Fruit fly (Drosophila melanogaster): ENCODE data around the gene yip7.

yip7 gene

DNA sequence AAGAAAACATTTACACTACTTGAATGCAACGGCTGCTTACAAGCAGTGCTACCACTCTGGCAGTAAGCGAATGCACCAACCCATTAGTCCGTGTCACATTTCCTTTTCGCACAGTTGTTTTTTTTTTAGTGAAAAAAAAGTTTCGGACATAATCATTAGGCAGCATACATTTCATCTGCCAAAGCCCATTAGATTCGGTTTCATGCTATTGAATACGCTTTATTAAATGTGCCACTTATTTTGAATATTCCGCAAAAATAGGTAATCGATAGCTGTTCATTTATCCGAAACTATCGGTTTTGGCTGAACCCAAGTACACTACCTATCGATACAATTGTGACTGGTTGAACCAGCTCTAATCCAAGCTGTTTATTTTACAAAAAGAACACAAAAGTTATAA, 19.8 kb downstream of the yip7 start, which contains the start of gene tant:
Gene tant, plus strand, starts transcription at position 334 of the 400 bp plus-strand sequence.
- no peak for TF ChIP-seq CG3065 (GFP tag; optimal IDR thresholded peaks at IDR 0.05)
- peak; percentile 44 for TF ChIP-seq phol (tag; optimal IDR thresholded peaks at IDR 0.05)
- TF ChIP-seq unc-4 (GFP tag; IDR thresholded peaks at IDR 0.05; ENCODE audit: partially characterized antibody), result peak; percentile 86
- peak; percentile 7 to 33 for TF ChIP-seq tll (GFP tag; optimal IDR thresholded peaks at IDR 0.05)
- TF ChIP-seq CG10543 (GFP tag; optimal IDR thresholded peaks at IDR 0.05), result no peak
- TF ChIP-seq dmrt11E (tag; optimal IDR thresholded peaks at IDR 0.05), result no peak
- peak; percentile 16 for TF ChIP-seq CG2120 (GFP tag; optimal IDR thresholded peaks at IDR 0.05)
- TF ChIP-seq yki (optimal IDR thresholded peaks at IDR 0.05), result peak; percentile 55
- TF ChIP-seq CG42726 (GFP tag; IDR thresholded peaks at IDR 0.05; ENCODE audit: partially characterized antibody), result peak; percentile 74; the same call in 1 of the 2 replicates
- no peak for TF ChIP-seq Fer2 (tag; optimal IDR thresholded peaks at IDR 0.05)
- peak; percentile 36 for TF ChIP-seq CG8290 (GFP tag; optimal IDR thresholded peaks at IDR 0.05)
- no peak for TF ChIP-seq CG8290 (tag; optimal IDR thresholded peaks at IDR 0.05)
- no peak for TF ChIP-seq CG8388 (GFP tag; optimal IDR thresholded peaks at IDR 0.05)
- TF ChIP-seq Lpt (GFP tag; optimal IDR thresholded peaks at IDR 0.05), result no peak
- no peak for TF ChIP-seq CG5180 (GFP tag; optimal IDR thresholded peaks at IDR 0.05)
- peak; percentile 76 for TF ChIP-seq pzg (GFP tag; optimal IDR thresholded peaks at IDR 0.05)
- TF ChIP-seq fd96Cb (tag; optimal IDR thresholded peaks at IDR 0.05), result no peak
- no peak for TF ChIP-seq en (GFP tag; optimal IDR thresholded peaks at IDR 0.05)
- peak; percentile 74 for TF ChIP-seq Lhr (GFP tag; optimal IDR thresholded peaks at IDR 0.05)
- TF ChIP-seq CG31224 (GFP tag; IDR thresholded peaks at IDR 0.05), result no peak
- TF ChIP-seq CG1603 (tag; optimal IDR thresholded peaks at IDR 0.05), result peak; percentile 31
- no peak for TF ChIP-seq CG17802 (tag; optimal IDR thresholded peaks at IDR 0.05)
- TF ChIP-seq CG12071 (GFP tag; optimal IDR thresholded peaks at IDR 0.05), result no peak
- no peak for TF ChIP-seq CG16815 (GFP tag; optimal IDR thresholded peaks at IDR 0.05)
- TF ChIP-seq CG9727 (GFP tag; optimal IDR thresholded peaks at IDR 0.05), result no peak
- no peak for TF ChIP-seq prd (optimal IDR thresholded peaks at IDR 0.05)
- TF ChIP-seq prd (GFP tag; IDR thresholded peaks at IDR 0.05), result no peak
- TF ChIP-seq CG6854 (GFP tag; optimal IDR thresholded peaks at IDR 0.05), result no peak
- no peak for TF ChIP-seq CG3726 (GFP tag; IDR thresholded peaks at IDR 0.05)
- peak; percentile 37 for TF ChIP-seq zen (tag; optimal IDR thresholded peaks at IDR 0.05)
- TF ChIP-seq CG6683 (GFP tag; optimal IDR thresholded peaks at IDR 0.05), result no peak
- TF ChIP-seq nom (GFP tag; optimal IDR thresholded peaks at IDR 0.05), result no peak
- TF ChIP-seq CG7372 (GFP tag; IDR thresholded peaks at IDR 0.05), result no peak
- TF ChIP-seq ken (GFP tag; IDR thresholded peaks at IDR 0.05), result no peak
- TF ChIP-seq CG12236 (GFP tag; optimal IDR thresholded peaks at IDR 0.05), result no peak
- peak; percentile 8 for TF ChIP-seq Side (GFP tag; optimal IDR thresholded peaks at IDR 0.05)
- no peak for TF ChIP-seq ap (GFP tag; IDR thresholded peaks at IDR 0.05)
- TF ChIP-seq CG8944 (GFP tag; optimal IDR thresholded peaks at IDR 0.05), result no peak
- TF ChIP-seq lmd (GFP tag; IDR thresholded peaks at IDR 0.05), result no peak
- TF ChIP-seq MESR4 (GFP tag; optimal IDR thresholded peaks at IDR 0.05), result no peak
- peak; percentile 26; the same call in 1 of the 3 replicates for TF ChIP-seq row (GFP tag; IDR thresholded peaks at IDR 0.05)
- no peak for TF ChIP-seq NK7.1 (GFP tag; optimal IDR thresholded peaks at IDR 0.05)
- TF ChIP-seq inv (GFP tag; IDR thresholded peaks at IDR 0.05; ENCODE audit: partially characterized antibody), result peak; percentile 92
- TF ChIP-seq CG30020 (tag; optimal IDR thresholded peaks at IDR 0.05), result peak; percentile 15
- TF ChIP-seq Elba2 (GFP tag; optimal IDR thresholded peaks at IDR 0.05), result no peak
- peak; percentile 73 for TF ChIP-seq Dp (GFP tag; optimal IDR thresholded peaks at IDR 0.05)
- peak; percentile 75 for TF ChIP-seq sens (GFP tag)
- TF ChIP-seq crol (GFP tag; IDR thresholded peaks at IDR 0.05), result no peak
- no peak for TF ChIP-seq Atf-2 (GFP tag; optimal IDR thresholded peaks at IDR 0.05)
- TF ChIP-seq pros (GFP tag; optimal IDR thresholded peaks at IDR 0.05), result no peak
- peak; percentile 84 for TF ChIP-seq CG2129 (GFP tag; IDR thresholded peaks at IDR 0.05; ENCODE audit: partially characterized antibody)
- TF ChIP-seq eyg (GFP tag; optimal IDR thresholded peaks at IDR 0.05), result no peak
